Worm (Caenorhabditis elegans) whole organism, L3 larva: ENCODE results near the gene F31B9.2.

Source experiments
- R02D3.7 ChIP-seq: fragments of 150-350 bp; optimal IDR thresholded peaks from 2 replicates; lab custom pipeline; 2014; ENCODE audit warnings: missing biosample characterization, missing genetic modification characterization
- ZK546.5 ChIP-seq: sonication (generic microtip); optimal IDR thresholded peaks from 2 replicates; lab custom pipeline; 2017; ENCODE audit warnings: missing biosample characterization, missing genetic modification characterization
- ceh-16 ChIP-seq: sonication (generic microtip); optimal IDR thresholded peaks from 2 replicates; lab custom pipeline; 2017; ENCODE audit warnings: missing biosample characterization, missing genetic modification characterization
- ceh-82 ChIP-seq: fragments of 150-350 bp; optimal IDR thresholded peaks from 2 replicates; lab custom pipeline; 2014; ENCODE audit warnings: missing biosample characterization, missing genetic modification characterization
- ceh-9 ChIP-seq: sonication (generic microtip); optimal IDR thresholded peaks from 2 replicates; lab custom pipeline; 2018; ENCODE audit warnings: missing biosample characterization, missing genetic modification characterization
- daf-12 ChIP-seq: fragments of 150-350 bp; optimal IDR thresholded peaks from 2 replicates; lab custom pipeline; 2014; ENCODE audit warnings: missing biosample characterization, missing genetic modification reagents, missing genetic modification characterization
- egl-27 ChIP-seq: sonication (generic microtip); optimal IDR thresholded peaks from 4 replicates; lab custom pipeline; 2017; ENCODE audit warnings: missing biosample characterization, missing genetic modification reagents, missing genetic modification characterization
- egl-5 ChIP-seq: fragments of 150-350 bp; optimal IDR thresholded peaks from 2 replicates; lab custom pipeline; 2017; ENCODE audit warnings: missing biosample characterization, missing genetic modification reagents, missing genetic modification characterization, inconsistent platforms
- elt-1 ChIP-seq: fragments of 150-350 bp; optimal IDR thresholded peaks from 2 replicates; lab custom pipeline; 2014; ENCODE audit warnings: missing biosample characterization, missing genetic modification characterization
- elt-3 ChIP-seq, 3 experiments: fragments of 150-350 bp in 1 of 3; sonication (generic microtip) in 2 of 3; optimal IDR thresholded peaks; 2 replicates in 2 of 3; 4 replicates in 1 of 3; lab custom pipeline; 2014 to 2017; ENCODE audit warnings: missing biosample characterization in 3 of 3, missing genetic modification characterization in 3 of 3
- eor-1 ChIP-seq, 2 experiments: fragments of 150-350 bp; optimal IDR thresholded peaks; 2 replicates each; lab custom pipeline; 2014 to 2018; ENCODE audit warnings: missing biosample characterization in 2 of 2, missing genetic modification characterization in 2 of 2
- fkh-10 ChIP-seq: sonication (generic microtip); optimal IDR thresholded peaks from 2 replicates; lab custom pipeline; 2017; ENCODE audit warnings: missing biosample characterization, missing genetic modification reagents, missing genetic modification characterization
- fkh-2 ChIP-seq: fragments of 150-350 bp; optimal IDR thresholded peaks from 2 replicates; lab custom pipeline; 2014; ENCODE audit warnings: missing biosample characterization, missing genetic modification reagents, missing genetic modification characterization
- hmg-11 ChIP-seq: sonication (generic microtip); optimal IDR thresholded peaks from 2 replicates; lab custom pipeline; 2016; ENCODE audit warnings: missing genetic modification characterization, missing compliant biosample characterization
- jun-1 ChIP-seq: fragments of 150-350 bp; optimal IDR thresholded peaks from 2 replicates; lab custom pipeline; 2014; ENCODE audit warnings: missing biosample characterization, missing genetic modification reagents, missing genetic modification characterization
- lin-39 ChIP-seq: fragments of 150-350 bp; optimal IDR thresholded peaks from 2 replicates; lab custom pipeline; 2018; ENCODE audit warnings: missing biosample characterization, missing genetic modification reagents, missing genetic modification characterization
- mdl-1 ChIP-seq: fragments of 150-350 bp; optimal IDR thresholded peaks from 2 replicates; lab custom pipeline; 2014; ENCODE audit warnings: missing biosample characterization, missing genetic modification characterization
- mml-1 ChIP-seq: fragments of 150-350 bp; sonication (generic microtip); optimal IDR thresholded peaks from 3 replicates; lab custom pipeline; 2014; ENCODE audit warnings: missing biosample characterization, missing genetic modification characterization
- nfya-1 ChIP-seq: sonication (generic microtip); optimal IDR thresholded peaks from 2 replicates; lab custom pipeline; 2017; ENCODE audit warnings: missing genetic modification characterization, mild to moderate bottlenecking, missing compliant biosample characterization, antibody characterized with exemption, moderate library complexity; ENCODE audit not compliant: insufficient read depth
- nhr-11 ChIP-seq: fragments of 150-350 bp; optimal IDR thresholded peaks from 2 replicates; lab custom pipeline; 2014; ENCODE audit warnings: missing biosample characterization, missing genetic modification characterization
- nhr-23 ChIP-seq: fragments of 150-350 bp; optimal IDR thresholded peaks from 2 replicates; lab custom pipeline; 2014; ENCODE audit warnings: missing biosample characterization, missing genetic modification reagents, missing genetic modification characterization
- nhr-237 ChIP-seq: fragments of 150-350 bp; optimal IDR thresholded peaks from 2 replicates; lab custom pipeline; 2014; ENCODE audit warnings: missing biosample characterization, missing genetic modification characterization
- nhr-25 ChIP-seq: sonication (generic microtip); optimal IDR thresholded peaks from 2 replicates; lab custom pipeline; 2017; ENCODE audit warnings: missing biosample characterization, missing genetic modification characterization
- nhr-28 ChIP-seq: fragments of 150-350 bp; optimal IDR thresholded peaks from 2 replicates; lab custom pipeline; 2014; ENCODE audit warnings: missing biosample characterization, missing genetic modification characterization
- nhr-76 ChIP-seq: fragments of 150-350 bp; sonication (generic microtip); optimal IDR thresholded peaks from 5 replicates; lab custom pipeline; 2014; ENCODE audit warnings: missing biosample characterization, missing genetic modification characterization
- nhr-77 ChIP-seq: fragments of 150-350 bp; optimal IDR thresholded peaks from 2 replicates; lab custom pipeline; 2014; ENCODE audit warnings: missing biosample characterization, missing genetic modification characterization
- skn-1 ChIP-seq: fragments of 150-350 bp; optimal IDR thresholded peaks from 2 replicates; lab custom pipeline; 2014; ENCODE audit warnings: missing biosample characterization, missing genetic modification characterization
- snpc-4 ChIP-seq: fragments of 150-350 bp; optimal IDR thresholded peaks from 2 replicates; lab custom pipeline; 2014; ENCODE audit warnings: missing biosample characterization, missing genetic modification characterization
- tbx-2 ChIP-seq: sonication (generic microtip); optimal IDR thresholded peaks from 2 replicates; lab custom pipeline; 2016; ENCODE audit warnings: mild to moderate bottlenecking, missing genetic modification characterization, missing compliant biosample characterization
- unc-62 ChIP-seq: fragments of 150-350 bp; sonication (generic microtip); optimal IDR thresholded peaks from 4 replicates; lab custom pipeline; 2014; ENCODE audit warnings: missing biosample characterization, missing genetic modification reagents, missing genetic modification characterization
- ztf-11 ChIP-seq: fragments of 150-350 bp; optimal IDR thresholded peaks from 2 replicates; lab custom pipeline; 2014; ENCODE audit warnings: missing biosample characterization, missing genetic modification characterization
- ztf-4 ChIP-seq: fragments of 150-350 bp; optimal IDR thresholded peaks from 2 replicates; lab custom pipeline; 2014; ENCODE audit warnings: missing biosample characterization, missing genetic modification characterization

F31B9.2 gene

ce11 chrX:15945806-15946205 is 28.6 kb downstream of the F31B9.2 start:
- no peak for TF ChIP-seq ztf-11 (tag; lab: Kevin White, UChicago)
- TF ChIP-seq jun-1 (tag; lab: Kevin White, UChicago), result no peak
- no peak for TF ChIP-seq nhr-237 (tag; lab: Kevin White, UChicago)

- TF ChIP-seq nhr-25 (tag; lab: Kevin White, UChicago) (no peak), daf-12 (tag; lab: Kevin White, UChicago) (no peak), ztf-11 (tag; lab: Kevin White, UChicago) (no peak)
Observed at ce11 chrX:15951194-15951593, 34.0 kb downstream of the F31B9.2 start, which contains the start of gene col-186. TSS of gene col-186 (plus strand) at chrX:15951494.

- no peak for TF ChIP-seq eor-1 (tag; optimal IDR thresholded peaks at IDR 0.05; lab: Kevin White, UChicago)
- no peak for TF ChIP-seq lin-39
- TF ChIP-seq mdl-1, result no peak
- no peak for TF ChIP-seq ztf-11 (tag; lab: Kevin White, UChicago)
- TF ChIP-seq fkh-2 (tag; lab: Kevin White, UChicago), result no peak
- no peak for TF ChIP-seq nhr-23
- TF ChIP-seq mml-1 (tag; lab: Kevin White, UChicago), result no peak
- TF ChIP-seq tbx-2 (tag; lab: Kevin White, UChicago), result no peak
- TF ChIP-seq hmg-11 (tag; lab: Kevin White, UChicago), result no peak
- no peak for TF ChIP-seq daf-12 (tag; lab: Kevin White, UChicago)
- TF ChIP-seq jun-1 (tag; lab: Kevin White, UChicago), result no peak
- TF ChIP-seq nfya-1 (tag; lab: Kevin White, UChicago), result no peak
- no peak for TF ChIP-seq ceh-82 (tag; lab: Kevin White, UChicago)
- no peak for TF ChIP-seq nhr-76
- no peak for TF ChIP-seq unc-62
Observed at ce11 chrX:15953086-15953485, 35.9 kb downstream of the F31B9.2 start.

ce11 chrX:15953611-15954010 is 36.4 kb downstream of the F31B9.2 start:
- no peak for TF ChIP-seq ceh-9 (tag; lab: Kevin White, UChicago)
- TF ChIP-seq snpc-4 (tag; lab: Kevin White, UChicago), result peak; percentile 8
- TF ChIP-seq fkh-10 (GFP tag; lab: Kevin White, UChicago), result no peak
- no peak for TF ChIP-seq nhr-76
- TF ChIP-seq ceh-82 (tag; lab: Kevin White, UChicago), result no peak
- TF ChIP-seq ztf-11 (tag; lab: Kevin White, UChicago), result no peak
- TF ChIP-seq ceh-16 (tag; lab: Kevin White, UChicago), result no peak
- TF ChIP-seq skn-1 (tag; lab: Kevin White, UChicago), result no peak

ce11 chrX:15958767-15959166 is 41.6 kb downstream of the F31B9.2 start, which contains the start of gene C09G1.5:
TSS of gene C09G1.5 (plus strand) at chrX:15959067.
- TF ChIP-seq ceh-9 (tag; lab: Kevin White, UChicago), result no peak
- TF ChIP-seq elt-1 (tag; lab: Kevin White, UChicago), result no peak
- TF ChIP-seq eor-1 (tag; optimal IDR thresholded peaks at IDR 0.05; lab: Kevin White, UChicago), result no peak
- no peak for TF ChIP-seq snpc-4 (tag; lab: Kevin White, UChicago)
- no peak for TF ChIP-seq nhr-77 (tag; lab: Kevin White, UChicago)
- TF ChIP-seq egl-27 (tag; lab: Kevin White, UChicago), result no peak
- TF ChIP-seq hmg-11 (tag; lab: Kevin White, UChicago), result no peak
- no peak for TF ChIP-seq nhr-237 (tag; lab: Kevin White, UChicago)
- no peak for TF ChIP-seq fkh-2 (tag; lab: Kevin White, UChicago)
- no peak for TF ChIP-seq ztf-4
- TF ChIP-seq ceh-16 (tag; lab: Kevin White, UChicago), result no peak
- no peak for TF ChIP-seq mdl-1
- TF ChIP-seq egl-5 (tag; lab: Kevin White, UChicago), result no peak
- TF ChIP-seq nhr-11 (tag; lab: Kevin White, UChicago), result no peak
- no peak for TF ChIP-seq R02D3.7 (tag; lab: Kevin White, UChicago)
- no peak for TF ChIP-seq ZK546.5 (tag; lab: Kevin White, UChicago)
- no peak for TF ChIP-seq nhr-28 (tag; lab: Kevin White, UChicago)
- TF ChIP-seq elt-3 (tag; optimal IDR thresholded peaks at IDR 0.05; lab: Kevin White, UChicago), result no peak
- TF ChIP-seq nhr-23, result no peak
